Fruit fly (Drosophila melanogaster) whole organism, embryonic: Measurements from ENCODE around the gene CG6180.

Experiments used
- ATbp ChIP-seq: fragments of 200-800 bp; sonication (Bioruptor generic); optimal IDR thresholded peaks from 2 replicates; lab custom pipeline; 2017; ENCODE audit warnings: missing biosample characterization, mild to moderate bottlenecking, missing genetic modification characterization, missing genetic modification reagents
- Abd-B ChIP-seq: fragments of 200-800 bp; sonication (Bioruptor generic); optimal IDR thresholded peaks from 2 replicates; lab custom pipeline; 2018; ENCODE audit warnings: missing biosample characterization, mild to moderate bottlenecking, missing genetic modification characterization, moderate library complexity
- Asciz ChIP-seq: fragments of 200-800 bp; sonication (Bioruptor generic); optimal IDR thresholded peaks from 2 replicates; lab custom pipeline; 2017; ENCODE audit warnings: missing biosample characterization, mild to moderate bottlenecking, missing genetic modification characterization, missing genetic modification reagents
- Awh ChIP-seq: fragments of 200-800 bp; sonication (Bioruptor generic); IDR thresholded peaks from 2 replicates; pipeline ENCODE4, ENCODE4 v1.3.6; 2022; ENCODE audit warnings: missing biosample characterization, missing genetic modification characterization
- CG10654 ChIP-seq: fragments of 200-800 bp; sonication (Bioruptor generic); optimal IDR thresholded peaks from 2 replicates; lab custom pipeline; 2016; ENCODE audit warnings: missing biosample characterization, missing genetic modification characterization
- CG11504 ChIP-seq: fragments of 200-800 bp; sonication (Bioruptor generic); optimal IDR thresholded peaks from 3 replicates; lab custom pipeline; 2019; ENCODE audit warnings: missing biosample characterization, mild to moderate bottlenecking, missing genetic modification characterization, moderate library complexity
- CG11723 ChIP-seq: fragments of 200-800 bp; sonication (Bioruptor generic); optimal IDR thresholded peaks from 2 replicates; lab custom pipeline; 2017; ENCODE audit warnings: missing biosample characterization, mild to moderate bottlenecking, missing genetic modification characterization
- CG12236 ChIP-seq: fragments of 200-800 bp; sonication (Bioruptor generic); optimal IDR thresholded peaks from 2 replicates; lab custom pipeline; 2016; ENCODE audit warnings: missing biosample characterization, missing genetic modification characterization
- CG12769 ChIP-seq: fragments of 200-800 bp; sonication (Bioruptor generic); optimal IDR thresholded peaks from 2 replicates; lab custom pipeline; 2019; ENCODE audit warnings: missing biosample characterization, mild to moderate bottlenecking, missing genetic modification characterization, moderate library complexity
- CG14965 ChIP-seq: fragments of 200-800 bp; sonication (Bioruptor generic); optimal IDR thresholded peaks from 2 replicates; lab custom pipeline; 2016; ENCODE audit warnings: missing biosample characterization, missing genetic modification characterization, borderline replicate concordance
- CG1603 ChIP-seq: fragments of 200-800 bp; sonication (Bioruptor generic); optimal IDR thresholded peaks from 2 replicates; lab custom pipeline; 2019; ENCODE audit warnings: missing biosample characterization, mild to moderate bottlenecking, missing genetic modification characterization, moderate library complexity
- CG17612 ChIP-seq: fragments of 200-800 bp; sonication (Bioruptor generic); IDR thresholded peaks from 2 replicates; pipeline ENCODE4 v1.3.6; 2022; ENCODE audit warnings: missing biosample characterization, missing genetic modification characterization
- CG3065 ChIP-seq: fragments of 200-800 bp; sonication (Bioruptor generic); optimal IDR thresholded peaks from 2 replicates; lab custom pipeline; 2016; ENCODE audit warnings: missing biosample characterization, missing genetic modification characterization
- CG33557 ChIP-seq: fragments of 200-800 bp; sonication (Bioruptor generic); optimal IDR thresholded peaks from 2 replicates; lab custom pipeline; 2019; ENCODE audit warnings: missing biosample characterization, mild to moderate bottlenecking, missing genetic modification characterization, moderate library complexity
- CG3726 ChIP-seq: fragments of 200-800 bp; sonication (Bioruptor generic); IDR thresholded peaks from 3 replicates; pipeline ENCODE4, ENCODE4 v1.3.6; 2022; ENCODE audit warnings: missing biosample characterization, missing genetic modification characterization
- CG3838 ChIP-seq: fragments of 200-800 bp; sonication (Bioruptor generic); optimal IDR thresholded peaks from 3 replicates; lab custom pipeline; 2016; ENCODE audit warnings: missing biosample characterization, missing genetic modification characterization
- CG4424 ChIP-seq: fragments of 200-800 bp; sonication (Bioruptor generic); optimal IDR thresholded peaks from 3 replicates; lab custom pipeline; 2016; ENCODE audit warnings: missing biosample characterization, missing genetic modification characterization
- CG4707 ChIP-seq: fragments of 200-800 bp; sonication (Bioruptor generic); optimal IDR thresholded peaks from 2 replicates; lab custom pipeline; 2018; ENCODE audit warnings: missing biosample characterization, mild to moderate bottlenecking, missing genetic modification characterization, moderate library complexity
- CG6654 ChIP-seq: fragments of 200-800 bp; sonication (Bioruptor generic); optimal IDR thresholded peaks from 2 replicates; lab custom pipeline; 2017; ENCODE audit warnings: missing biosample characterization, mild to moderate bottlenecking, missing genetic modification characterization
- CG9932 ChIP-seq: fragments of 200-800 bp; sonication (Bioruptor generic); IDR thresholded peaks from 2 replicates; pipeline ENCODE4 v1.3.6; 2022; ENCODE audit warnings: missing biosample characterization, missing genetic modification characterization
- CTCF ChIP-seq: fragments of 200-800 bp; sonication (Bioruptor generic); optimal IDR thresholded peaks from 2 replicates; lab custom pipeline; 2017; ENCODE audit warnings: missing biosample characterization, mild to moderate bottlenecking, missing genetic modification characterization, moderate library complexity
- CoRest ChIP-seq: fragments of 200-800 bp; sonication (Bioruptor generic); optimal IDR thresholded peaks from 3 replicates; lab custom pipeline; 2018; ENCODE audit warnings: missing biosample characterization, mild to moderate bottlenecking, missing genetic modification characterization, moderate library complexity
- D19A ChIP-seq: fragments of 200-800 bp; optimal IDR thresholded peaks from 3 replicates; lab custom pipeline; 2019; ENCODE audit warnings: missing biosample characterization, mild to moderate bottlenecking, missing genetic modification characterization, moderate library complexity
- D19B ChIP-seq: fragments of 200-800 bp; sonication (Bioruptor generic); optimal IDR thresholded peaks from 2 replicates; lab custom pipeline; 2017; ENCODE audit warnings: missing biosample characterization, mild to moderate bottlenecking, missing genetic modification characterization
- Dek ChIP-seq: fragments of 200-800 bp; sonication (Bioruptor generic); optimal IDR thresholded peaks from 3 replicates; lab custom pipeline; 2019; ENCODE audit warnings: missing biosample characterization, mild to moderate bottlenecking, missing genetic modification characterization, moderate library complexity
- Dll ChIP-seq: fragments of 200-800 bp; sonication (Bioruptor generic); IDR thresholded peaks from 4 replicates; pipeline ENCODE4 v1.3.6; 2022; ENCODE audit warnings: missing biosample characterization, missing genetic modification characterization; ENCODE audit not compliant: partially characterized antibody
- E2f2 ChIP-seq: fragments of 200-800 bp; sonication (Bioruptor generic); IDR thresholded peaks from 2 replicates; pipeline ENCODE4 v1.3.6; 2022; ENCODE audit warnings: missing biosample characterization, missing genetic modification characterization
- HHEX ChIP-seq: fragments of 200-800 bp; sonication (Bioruptor generic); optimal IDR thresholded peaks from 3 replicates; lab custom pipeline; 2017; ENCODE audit warnings: missing biosample characterization, mild to moderate bottlenecking, missing genetic modification characterization, missing genetic modification reagents
- Hr78 ChIP-seq, 2 experiments: fragments of 200-800 bp in 1 of 2; fragments of >200 bp in 1 of 2; sonication (Bioruptor generic) in 1 of 2; optimal IDR thresholded peaks; 2 replicates each; lab custom pipeline; 2017 to 2019; ENCODE audit warnings: missing biosample characterization in 2 of 2, missing genetic modification characterization in 2 of 2, mild to moderate bottlenecking in 1 of 2, moderate library complexity in 1 of 2
- MESR4 ChIP-seq: fragments of 200-800 bp; sonication (Bioruptor generic); optimal IDR thresholded peaks from 2 replicates; lab custom pipeline; 2018; ENCODE audit warnings: missing biosample characterization, mild to moderate bottlenecking, missing genetic modification characterization, moderate library complexity
- Myb ChIP-seq: fragments of 200-800 bp; sonication (Bioruptor generic); optimal IDR thresholded peaks from 2 replicates; lab custom pipeline; 2016; ENCODE audit warnings: missing biosample characterization, missing genetic modification characterization
- Pdp1 ChIP-seq, 2 experiments: fragments of 200-800 bp; sonication (Bioruptor generic); optimal IDR thresholded peaks; 3 replicates each; lab custom pipeline; 2016; ENCODE audit warnings: missing biosample characterization in 2 of 2, missing genetic modification characterization in 2 of 2, mild to moderate bottlenecking in 1 of 2, moderate library complexity in 1 of 2
- br ChIP-seq: fragments of >200 bp; optimal IDR thresholded peaks from 2 replicates; lab custom pipeline; 2017
- chn ChIP-seq: fragments of 200-800 bp; sonication (Bioruptor generic); optimal IDR thresholded peaks from 2 replicates; lab custom pipeline; 2016; ENCODE audit warnings: missing biosample characterization, missing genetic modification characterization
- fd102C ChIP-seq: fragments of 200-800 bp; sonication (Bioruptor generic); optimal IDR thresholded peaks from 2 replicates; lab custom pipeline; 2018; ENCODE audit warnings: missing biosample characterization, mild to moderate bottlenecking, missing genetic modification characterization, moderate library complexity
- hb ChIP-seq: fragments of 200-800 bp; sonication (Bioruptor generic); IDR thresholded peaks from 3 replicates; pipeline ENCODE4 v1.3.6; 2022; ENCODE audit warnings: missing biosample characterization, missing genetic modification characterization; ENCODE audit not compliant: partially characterized antibody
- her ChIP-seq: fragments of 200-800 bp; sonication (Bioruptor generic); optimal IDR thresholded peaks from 2 replicates; lab custom pipeline; 2016; ENCODE audit warnings: missing biosample characterization, missing genetic modification characterization
- insv ChIP-seq, 2 experiments: fragments of 200-800 bp; sonication (Bioruptor generic); optimal IDR thresholded peaks; 3 replicates each; lab custom pipeline; 2016 to 2018; ENCODE audit warnings: missing biosample characterization in 2 of 2, missing genetic modification characterization in 2 of 2
- lmd ChIP-seq: fragments of 200-800 bp; sonication (Bioruptor generic); IDR thresholded peaks from 2 replicates; pipeline ENCODE4 v1.3.6; 2022; ENCODE audit warnings: missing biosample characterization, missing genetic modification characterization
- maf-S ChIP-seq: fragments of 200-800 bp; sonication (Bioruptor generic); optimal IDR thresholded peaks from 2 replicates; lab custom pipeline; 2016; ENCODE audit warnings: missing biosample characterization, missing genetic modification characterization
- onecut ChIP-seq: fragments of 200-800 bp; sonication (Bioruptor generic); IDR thresholded peaks from 2 replicates; pipeline ENCODE4 v1.3.6; 2022; ENCODE audit warnings: missing biosample characterization, missing genetic modification characterization
- pho ChIP-seq: fragments of 200-800 bp; sonication (Bioruptor generic); optimal IDR thresholded peaks from 2 replicates; lab custom pipeline; 2016; ENCODE audit warnings: missing biosample characterization, missing genetic modification characterization
- prd ChIP-seq, 3 experiments: fragments of >200 bp in 2 of 3; fragments of 200-800 bp in 1 of 3; sonication (Bioruptor generic) in 1 of 3; optimal IDR thresholded peaks in 2 of 3; IDR thresholded peaks in 1 of 3; 2 replicates in 2 of 3; 3 replicates in 1 of 3; pipeline versions ENCODE4 v1.3.6 to Lab custom; 2017 to 2022; ENCODE audit warnings: missing biosample characterization in 1 of 3, missing genetic modification characterization in 1 of 3
- pros ChIP-seq: fragments of 200-800 bp; sonication (Bioruptor generic); optimal IDR thresholded peaks from 3 replicates; lab custom pipeline; 2019; ENCODE audit warnings: missing biosample characterization, mild to moderate bottlenecking, missing genetic modification characterization, moderate library complexity
- psq ChIP-seq: fragments of 200-800 bp; sonication (Bioruptor generic); optimal IDR thresholded peaks from 2 replicates; lab custom pipeline; 2017; ENCODE audit warnings: missing biosample characterization, missing genetic modification characterization
- sens-2 ChIP-seq: fragments of 200-800 bp; sonication (Bioruptor generic); IDR thresholded peaks from 2 replicates; pipeline ENCODE4 v1.3.6; 2022; ENCODE audit warnings: missing biosample characterization, missing genetic modification characterization
- tgo ChIP-seq: fragments of 200-800 bp; sonication (Bioruptor generic); IDR thresholded peaks from 3 replicates; pipeline ENCODE4 v1.3.6; 2022; ENCODE audit warnings: missing biosample characterization, missing genetic modification characterization
- vvl ChIP-seq: fragments of 200-800 bp; sonication (Bioruptor generic); IDR thresholded peaks from 2 replicates; pipeline ENCODE4 v1.3.6; 2022; ENCODE audit warnings: missing biosample characterization, missing genetic modification characterization

Gene CG6180

dm6 chr2L:12720430-12721396 lies 13.3 kb downstream of the CG6180 start (continued):
- peak; percentile 35; the same call in 1 of the 2 replicates for TF ChIP-seq lmd (GFP tag; lab: Robert Waterston, UW)
- no peak for TF ChIP-seq CG3065
- peak; percentile 21 for TF ChIP-seq pho (GFP tag; lab: Kevin White, UChicago)
- TF ChIP-seq CG12769: peak; percentile 61
- TF ChIP-seq Asciz: peak; percentile 20
- no peak for TF ChIP-seq fd102C (GFP tag; lab: Kevin White, UChicago)
- peak; percentile 55 for TF ChIP-seq CG9932 (GFP tag; lab: Robert Waterston, UW)
- TF ChIP-seq vvl (GFP tag; lab: Robert Waterston, UW): no peak
- TF ChIP-seq hb: no peak
- no peak for TF ChIP-seq Dll (GFP tag; lab: Robert Waterston, UW)
- peak; percentile 20 for TF ChIP-seq ATbp (GFP tag; lab: Kevin White, UChicago)
- TF ChIP-seq sens-2 (GFP tag; lab: Robert Waterston, UW): peak; percentile 69; the same call in 1 of the 2 replicates
- TF ChIP-seq pros: no peak
- TF ChIP-seq CG10654: no peak
- TF ChIP-seq HHEX (GFP tag; lab: Kevin White, UChicago): peak; percentile 8
- no peak for TF ChIP-seq maf-S (GFP tag; lab: Kevin White, UChicago)
- TF ChIP-seq CG12236 (GFP tag; lab: Kevin White, UChicago): no peak
- TF ChIP-seq insv (GFP tag; optimal IDR thresholded peaks at IDR 0.05; lab: Kevin White, UChicago): no peak
- peak; percentile 72 for TF ChIP-seq CG11504 (tag; lab: Kevin White, UChicago)
- no peak for TF ChIP-seq Dek (tag; lab: Kevin White, UChicago)
- peak; percentile 37 for TF ChIP-seq D19A (tag; lab: Kevin White, UChicago)
- no peak for TF ChIP-seq CG3838 (GFP tag; lab: Kevin White, UChicago)
- TF ChIP-seq Awh (GFP tag; lab: Robert Waterston, UW): no peak; the same call in 1 of the 2 replicates
- peak; percentile 37 to 81 for TF ChIP-seq Pdp1 (GFP tag; optimal IDR thresholded peaks at IDR 0.05; lab: Kevin White, UChicago)
- peak; percentile 1 for TF ChIP-seq Abd-B (GFP tag; lab: Kevin White, UChicago)
- 0 out of 2 replicates have a peak, but pooled peaks have one; percentile 9 for TF ChIP-seq CG17612
- no peak for TF ChIP-seq CG6654 (GFP tag; lab: Kevin White, UChicago)
- TF ChIP-seq CG14965 (GFP tag; lab: Kevin White, UChicago): no peak
- no peak for TF ChIP-seq CG4707 (GFP tag; lab: Kevin White, UChicago)
- TF ChIP-seq tgo (GFP tag; lab: Robert Waterston, UW): peak; percentile 60
- TF ChIP-seq prd (optimal IDR thresholded peaks at IDR 0.05; lab: Kevin White, UChicago): no peak
- peak; percentile 74 for TF ChIP-seq prd (GFP tag; IDR thresholded peaks at IDR 0.05; lab: Robert Waterston, UW)
- TF ChIP-seq CG11723 (GFP tag; lab: Kevin White, UChicago): no peak
- TF ChIP-seq CG33557 (GFP tag; lab: Kevin White, UChicago): no peak
- peak; percentile 46 for TF ChIP-seq CG4424 (GFP tag; lab: Kevin White, UChicago)
- TF ChIP-seq D19B (GFP tag; lab: Kevin White, UChicago): peak; percentile 57
- TF ChIP-seq psq: no peak
- peak; percentile 61 for TF ChIP-seq onecut (GFP tag; lab: Robert Waterston, UW)
- no peak for TF ChIP-seq CTCF (GFP tag; lab: Kevin White, UChicago)
- TF ChIP-seq chn (GFP tag; lab: Kevin White, UChicago): no peak
- TF ChIP-seq CG1603 (tag; lab: Kevin White, UChicago): peak; percentile 27
- peak; percentile 46 for TF ChIP-seq CoRest
- no peak for TF ChIP-seq MESR4 (GFP tag; lab: Kevin White, UChicago)
- TF ChIP-seq Hr78 (GFP tag; optimal IDR thresholded peaks at IDR 0.05; lab: Kevin White, UChicago): no peak
- TF ChIP-seq CG3726 (GFP tag; lab: Robert Waterston, UW): peak; percentile 75; the same call in 1 of the 3 replicates
- TF ChIP-seq her (GFP tag; lab: Kevin White, UChicago): no peak
- no peak for TF ChIP-seq br (lab: Kevin White, UChicago)
- no peak for TF ChIP-seq E2f2 (GFP tag; lab: Robert Waterston, UW)
- TF ChIP-seq Myb (GFP tag; lab: Kevin White, UChicago): no peak
